Worm (Caenorhabditis elegans) whole organism, L4 larva: ENCODE results near the gene cka-1.
A peak's percentile ranks its signal among the peaks of the same experiment; 100 is the strongest.

Experiments used
- F10B5.3 ChIP-seq: sonication (generic microtip); optimal IDR thresholded peaks from 2 replicates; lab custom pipeline; 2016; ENCODE audit warnings: mild to moderate bottlenecking, missing genetic modification characterization, missing compliant biosample characterization
- T20F7.1 ChIP-seq: fragments of 200-800 bp; sonication (Bioruptor generic); optimal IDR thresholded peaks from 2 replicates; lab custom pipeline; 2018; ENCODE audit warnings: mild to moderate bottlenecking, missing genetic modification characterization, missing compliant biosample characterization
- T26A8.4 ChIP-seq: fragments of 200-800 bp; sonication (Bioruptor generic); IDR thresholded peaks from 2 replicates; pipeline ENCODE4 v1.3.6; 2022; ENCODE audit warnings: missing genetic modification characterization, missing compliant biosample characterization
- ZK546.5 ChIP-seq, 2 experiments: sonication (generic microtip); optimal IDR thresholded peaks; 2 replicates each; lab custom pipeline; 2017; ENCODE audit warnings: missing biosample characterization in 2 of 2, missing genetic modification characterization in 2 of 2
- aha-1 ChIP-seq: fragments of 150-350 bp; peaks from one replicate; lab custom pipeline; 2014; ENCODE audit warnings: missing biosample characterization, missing genetic modification characterization
- ceh-32 ChIP-seq: sonication (generic microtip); optimal IDR thresholded peaks from 2 replicates; lab custom pipeline; 2016; ENCODE audit warnings: mild to moderate bottlenecking, missing genetic modification characterization, missing compliant biosample characterization; ENCODE audit not compliant: poor library complexity
- daf-16 ChIP-seq, 3 experiments: sonication (generic microtip); optimal IDR thresholded peaks; 2 replicates each; lab custom pipeline; 2016 to 2017; ENCODE audit warnings: missing genetic modification characterization in 3 of 3, missing genetic modification reagents in 3 of 3, mild to moderate bottlenecking in 2 of 3, missing compliant biosample characterization in 2 of 3, missing biosample characterization in 1 of 3, moderate library complexity in 1 of 3
- dmd-6 ChIP-seq: fragments of 200-800 bp; sonication (Bioruptor generic); IDR thresholded peaks from 2 replicates; pipeline ENCODE4 v1.3.6; 2022; ENCODE audit warnings: missing genetic modification reagents, missing genetic modification characterization, missing compliant biosample characterization
- dmd-8 ChIP-seq: fragments of 200-800 bp; sonication (Bioruptor generic); IDR thresholded peaks from 2 replicates; pipeline ENCODE4 v1.3.6; 2022; ENCODE audit warnings: missing genetic modification characterization, missing compliant biosample characterization
- dve-1 ChIP-seq: sonication (generic microtip); optimal IDR thresholded peaks from 2 replicates; lab custom pipeline; 2017; ENCODE audit warnings: antibody characterized with exemption, mild to moderate bottlenecking, missing genetic modification characterization, missing compliant biosample characterization; ENCODE audit not compliant: insufficient read depth
- fkh-10 ChIP-seq: fragments of 150-350 bp; optimal IDR thresholded peaks from 2 replicates; lab custom pipeline; 2014; ENCODE audit warnings: missing biosample characterization, missing genetic modification reagents, missing genetic modification characterization
- gei-8 ChIP-seq: fragments of 200-800 bp; sonication (Bioruptor generic); optimal IDR thresholded peaks from 2 replicates; lab custom pipeline; 2018; ENCODE audit warnings: mild to moderate bottlenecking, missing genetic modification characterization, missing compliant biosample characterization
- hif-1 ChIP-seq, 2 experiments: sonication (generic microtip); optimal IDR thresholded peaks; 2 replicates each; lab custom pipeline; 2016 to 2017; ENCODE audit warnings: missing compliant biosample characterization in 2 of 2, missing genetic modification characterization in 2 of 2, missing genetic modification reagents in 2 of 2, missing genotype in 2 of 2, mild to moderate bottlenecking in 1 of 2
- hlh-11 ChIP-seq: fragments of 200-800 bp; sonication (Bioruptor generic); optimal IDR thresholded peaks from 2 replicates; lab custom pipeline; 2018; ENCODE audit warnings: mild to moderate bottlenecking, missing genetic modification characterization, missing compliant biosample characterization
- hlh-30 ChIP-seq: sonication (generic microtip); optimal IDR thresholded peaks from 2 replicates; lab custom pipeline; 2017; ENCODE audit warnings: antibody characterized with exemption, mild to moderate bottlenecking, missing genetic modification characterization, missing compliant biosample characterization; ENCODE audit not compliant: insufficient read depth
- lim-7 ChIP-seq: fragments of 200-800 bp; sonication (Bioruptor generic); IDR thresholded peaks from 2 replicates; pipeline ENCODE4 v1.3.6; 2022; ENCODE audit warnings: missing genetic modification characterization, missing compliant biosample characterization
- lin-13 ChIP-seq: fragments of 150-350 bp; optimal IDR thresholded peaks from 2 replicates; lab custom pipeline; 2014; ENCODE audit warnings: missing biosample characterization, missing genetic modification reagents, missing genetic modification characterization
- lir-3 ChIP-seq: sonication (generic microtip); optimal IDR thresholded peaks from 2 replicates; lab custom pipeline; 2016; ENCODE audit warnings: mild to moderate bottlenecking, missing genetic modification characterization, missing compliant biosample characterization
- lsy-2 ChIP-seq, 2 experiments: fragments of 150-350 bp in 1 of 2; sonication (generic microtip) in 1 of 2; optimal IDR thresholded peaks; 2 replicates each; lab custom pipeline; 2014 to 2017; ENCODE audit warnings: missing biosample characterization in 2 of 2, missing genetic modification characterization in 2 of 2
- nhr-10 ChIP-seq: fragments of 150-350 bp; optimal IDR thresholded peaks from 2 replicates; lab custom pipeline; 2014; ENCODE audit warnings: missing biosample characterization, missing genetic modification characterization
- nhr-102 ChIP-seq: sonication (generic microtip); optimal IDR thresholded peaks from 2 replicates; lab custom pipeline; 2016; ENCODE audit warnings: mild to moderate bottlenecking, missing genetic modification characterization, moderate library complexity, missing compliant biosample characterization
- nhr-11 ChIP-seq: fragments of 150-350 bp; optimal IDR thresholded peaks from 2 replicates; lab custom pipeline; 2014; ENCODE audit warnings: missing biosample characterization, missing genetic modification characterization
- nhr-28 ChIP-seq: fragments of 150-350 bp; optimal IDR thresholded peaks from 2 replicates; lab custom pipeline; 2014; ENCODE audit warnings: missing biosample characterization, missing genetic modification characterization
- nhr-41 ChIP-seq: fragments of 200-800 bp; sonication (Bioruptor generic); IDR thresholded peaks from 2 replicates; pipeline ENCODE4 v1.3.6; 2022; ENCODE audit warnings: missing genetic modification reagents, missing genetic modification characterization, missing compliant biosample characterization
- nhr-48 ChIP-seq: sonication (generic microtip); optimal IDR thresholded peaks from 2 replicates; lab custom pipeline; 2016; ENCODE audit warnings: mild to moderate bottlenecking, missing genetic modification characterization, missing compliant biosample characterization
- nhr-6 ChIP-seq: fragments of 150-350 bp; optimal IDR thresholded peaks from 2 replicates; lab custom pipeline; 2014; ENCODE audit warnings: missing biosample characterization, missing genetic modification characterization
- nhr-76 ChIP-seq: fragments of 150-350 bp; optimal IDR thresholded peaks from 2 replicates; lab custom pipeline; 2014; ENCODE audit warnings: missing biosample characterization, missing genetic modification characterization
- nhr-77 ChIP-seq: fragments of 150-350 bp; optimal IDR thresholded peaks from 2 replicates; lab custom pipeline; 2014; ENCODE audit warnings: missing biosample characterization, missing genetic modification characterization
- php-3 ChIP-seq: fragments of 200-800 bp; sonication (Bioruptor generic); IDR thresholded peaks from 2 replicates; pipeline ENCODE4 v1.3.6; 2022; ENCODE audit warnings: missing genetic modification reagents, missing genetic modification characterization, missing compliant biosample characterization
- pqm-1 ChIP-seq: sonication (generic microtip); optimal IDR thresholded peaks from 2 replicates; lab custom pipeline; 2017; ENCODE audit warnings: missing biosample characterization, missing genetic modification characterization
- set-16 ChIP-seq: fragments of 200-800 bp; sonication (Bioruptor generic); IDR thresholded peaks from 2 replicates; pipeline ENCODE4 v1.3.6; 2022; ENCODE audit warnings: missing genetic modification reagents, missing genetic modification characterization, missing compliant biosample characterization
- unc-62 ChIP-seq, 3 experiments: fragments of 150-350 bp in 1 of 3; sonication (generic microtip); optimal IDR thresholded peaks in 2 of 3; peaks in 1 of 3; 1 replicate in 1 of 3; 2 replicates in 2 of 3; lab custom pipeline; 2014 to 2017; ENCODE audit warnings: missing biosample characterization in 3 of 3, missing genetic modification characterization in 3 of 3, missing genetic modification reagents in 3 of 3, missing genotype in 1 of 3
- zip-11 ChIP-seq: fragments of 200-800 bp; sonication (Bioruptor generic); IDR thresholded peaks from 2 replicates; pipeline ENCODE4 v1.3.6; 2022; ENCODE audit warnings: missing genetic modification characterization, missing compliant biosample characterization
- zip-2 ChIP-seq: fragments of 150-350 bp; optimal IDR thresholded peaks from 2 replicates; lab custom pipeline; 2014; ENCODE audit warnings: missing biosample characterization, missing genetic modification characterization
- ztf-7 ChIP-seq: fragments of 150-350 bp; optimal IDR thresholded peaks from 2 replicates; lab custom pipeline; 2014; ENCODE audit warnings: missing biosample characterization, missing genetic modification characterization

Gene cka-1

ce11 chrIV:9716490-9716889 lies 20.9 kb downstream of the cka-1 start:
- TF ChIP-seq nhr-28 (tag; lab: Kevin White, UChicago) (peak; percentile 90), daf-16 (GFP tag; optimal IDR thresholded peaks at IDR 0.05; lab: Kevin White, UChicago) (no peak), daf-16 (tag; optimal IDR thresholded peaks at IDR 0.05; lab: Kevin White, UChicago) (peak; percentile 52), nhr-76 (tag; lab: Kevin White, UChicago) (no peak), dmd-6 (GFP tag; lab: Robert Waterston, UW) (peak; percentile 80), lir-3 (no peak), nhr-10 (tag; lab: Kevin White, UChicago) (peak; percentile 40), set-16 (no peak), nhr-77 (tag; lab: Kevin White, UChicago) (peak; percentile 74), pqm-1 (tag; lab: Kevin White, UChicago) (peak; percentile 81), T20F7.1 (GFP tag; lab: Kevin White, UChicago) (peak; percentile 37), dve-1 (peak; percentile 84), nhr-6 (tag; lab: Kevin White, UChicago) (peak; percentile 63), fkh-10 (GFP tag; lab: Kevin White, UChicago) (no peak), hlh-30 (tag; lab: Kevin White, UChicago) (peak; percentile 27), ztf-7 (tag; lab: Kevin White, UChicago) (peak; percentile 72), lsy-2 (tag; optimal IDR thresholded peaks at IDR 0.05; lab: Kevin White, UChicago) (peak in 1 of 2 experiments; percentile 53)

ce11 chrIV:9714264-9714663 lies 23.2 kb downstream of the cka-1 start:
- TF ChIP-seq unc-62 (GFP tag; optimal IDR thresholded peaks at IDR 0.05 in 1 of 2; lab: Kevin White, UChicago) (peak in 1 of 2 experiments; percentile 94), unc-62 (tag; optimal IDR thresholded peaks at IDR 0.05; lab: Kevin White, UChicago) (no peak), dmd-8 (no peak)

ce11 chrIV:9712782-9713181 lies 24.6 kb downstream of the cka-1 start, which contains the start of gene K01H12.4:
Gene K01H12.4 (plus strand): TSS chrIV:9713082.
- TF ChIP-seq ZK546.5 (tag; optimal IDR thresholded peaks at IDR 0.05; lab: Kevin White, UChicago): no peak
- TF ChIP-seq aha-1 (tag; lab: Kevin White, UChicago): peak; percentile 28
- TF ChIP-seq nhr-11 (tag; lab: Kevin White, UChicago): no peak

- TF ChIP-seq unc-62 (GFP tag; optimal IDR thresholded peaks at IDR 0.05 in 1 of 2; lab: Kevin White, UChicago) (peak in 1 of 2 experiments; percentile 41), unc-62 (tag; optimal IDR thresholded peaks at IDR 0.05; lab: Kevin White, UChicago) (no peak), ztf-7 (tag; lab: Kevin White, UChicago) (no peak), lir-3 (no peak), aha-1 (tag; lab: Kevin White, UChicago) (no peak)
Measured at ce11 chrIV:9709887-9710286, 27.5 kb downstream of the cka-1 start, which contains the start of gene nhr-38. Gene nhr-38 (plus strand): TSS chrIV:9710187.

ce11 chrIV:9709205-9709604 lies 28.2 kb downstream of the cka-1 start, which contains the start of gene ant-1.3:
Gene ant-1.3 (minus strand): TSS chrIV:9709305.
- no peak for TF ChIP-seq nhr-102 (tag; lab: Kevin White, UChicago)
- no peak for TF ChIP-seq zip-2 (tag; lab: Kevin White, UChicago)
- no peak for TF ChIP-seq gei-8 (GFP tag; lab: Kevin White, UChicago)
- TF ChIP-seq nhr-48 (tag; lab: Kevin White, UChicago): no peak
- TF ChIP-seq F10B5.3: no peak
- no peak for TF ChIP-seq hlh-11 (tag; lab: Kevin White, UChicago)
- no peak for TF ChIP-seq hif-1 (tag; optimal IDR thresholded peaks at IDR 0.05; lab: Kevin White, UChicago)
- no peak for TF ChIP-seq lin-13
- no peak for TF ChIP-seq php-3
- TF ChIP-seq aha-1 (tag; lab: Kevin White, UChicago): no peak
- TF ChIP-seq dmd-6 (GFP tag; lab: Robert Waterston, UW): no peak
- TF ChIP-seq lim-7: no peak
- no peak for TF ChIP-seq nhr-41
- TF ChIP-seq daf-16 (GFP tag; optimal IDR thresholded peaks at IDR 0.05; lab: Kevin White, UChicago): no peak
- TF ChIP-seq daf-16 (tag; optimal IDR thresholded peaks at IDR 0.05; lab: Kevin White, UChicago): no peak
- TF ChIP-seq ceh-32 (tag; lab: Kevin White, UChicago): no peak
- no peak for TF ChIP-seq zip-11 (GFP tag; lab: Robert Waterston, UW)
- no peak for TF ChIP-seq hlh-30 (tag; lab: Kevin White, UChicago)
- TF ChIP-seq T26A8.4 (GFP tag; lab: Robert Waterston, UW): no peak
